Fruit fly (Drosophila melanogaster): Measurements from ENCODE around the gene CG3434.

The CG3434 gene

dm6 chr3L:9460775-9461491, at the start of gene CG3434, which contains the start of gene CG44838:
Gene CG3434, minus strand, starts transcription at chr3L:9460799.
Gene CG44838, plus strand, starts transcription at chr3L:9461050.
- TF ChIP-seq CG14711 (tag; optimal IDR thresholded peaks at IDR 0.05), result peak; percentile 72
- peak; percentile 72 for TF ChIP-seq CG11617 (GFP tag; optimal IDR thresholded peaks at IDR 0.05)
- peak; percentile 87 for TF ChIP-seq toe (GFP tag; optimal IDR thresholded peaks at IDR 0.05)
- TF ChIP-seq Clk (GFP tag; optimal IDR thresholded peaks at IDR 0.05), result no peak
- no peak for TF ChIP-seq kay (GFP tag; ENCODE audit: borderline replicate concordance)
- peak; percentile 53 for TF ChIP-seq CG7045 (GFP tag; optimal IDR thresholded peaks at IDR 0.05)
- peak; percentile 62 for TF ChIP-seq CG5204 (GFP tag; optimal IDR thresholded peaks at IDR 0.05)
- peak; percentile 67 for TF ChIP-seq CG7101 (tag; optimal IDR thresholded peaks at IDR 0.05)
- peak; percentile 78 for TF ChIP-seq bab1 (GFP tag; optimal IDR thresholded peaks at IDR 0.05)
- TF ChIP-seq tj (GFP tag; optimal IDR thresholded peaks at IDR 0.05), result peak; percentile 48
- TF ChIP-seq CG1620 (GFP tag; optimal IDR thresholded peaks at IDR 0.05), result peak; percentile 67
- peak; percentile 71 for TF ChIP-seq Hr96 (GFP tag; optimal IDR thresholded peaks at IDR 0.05)
- peak; percentile 77 for TF ChIP-seq Mnt (GFP tag; optimal IDR thresholded peaks at IDR 0.05)
- no peak for TF ChIP-seq cnc (optimal IDR thresholded peaks at IDR 0.05)
- peak; percentile 34 for TF ChIP-seq Crg-1 (GFP tag; optimal IDR thresholded peaks at IDR 0.05)
- peak; percentile 69 for TF ChIP-seq CG12768 (GFP tag; optimal IDR thresholded peaks at IDR 0.05)
- TF ChIP-seq cic (GFP tag; optimal IDR thresholded peaks at IDR 0.05), result peak; percentile 55
- no peak for TF ChIP-seq ovo (GFP tag; optimal IDR thresholded peaks at IDR 0.05)
- TF ChIP-seq CG33017 (tag; optimal IDR thresholded peaks at IDR 0.05), result peak; percentile 70
- TF ChIP-seq pad (GFP tag; optimal IDR thresholded peaks at IDR 0.05), result peak; percentile 96

DNA sequence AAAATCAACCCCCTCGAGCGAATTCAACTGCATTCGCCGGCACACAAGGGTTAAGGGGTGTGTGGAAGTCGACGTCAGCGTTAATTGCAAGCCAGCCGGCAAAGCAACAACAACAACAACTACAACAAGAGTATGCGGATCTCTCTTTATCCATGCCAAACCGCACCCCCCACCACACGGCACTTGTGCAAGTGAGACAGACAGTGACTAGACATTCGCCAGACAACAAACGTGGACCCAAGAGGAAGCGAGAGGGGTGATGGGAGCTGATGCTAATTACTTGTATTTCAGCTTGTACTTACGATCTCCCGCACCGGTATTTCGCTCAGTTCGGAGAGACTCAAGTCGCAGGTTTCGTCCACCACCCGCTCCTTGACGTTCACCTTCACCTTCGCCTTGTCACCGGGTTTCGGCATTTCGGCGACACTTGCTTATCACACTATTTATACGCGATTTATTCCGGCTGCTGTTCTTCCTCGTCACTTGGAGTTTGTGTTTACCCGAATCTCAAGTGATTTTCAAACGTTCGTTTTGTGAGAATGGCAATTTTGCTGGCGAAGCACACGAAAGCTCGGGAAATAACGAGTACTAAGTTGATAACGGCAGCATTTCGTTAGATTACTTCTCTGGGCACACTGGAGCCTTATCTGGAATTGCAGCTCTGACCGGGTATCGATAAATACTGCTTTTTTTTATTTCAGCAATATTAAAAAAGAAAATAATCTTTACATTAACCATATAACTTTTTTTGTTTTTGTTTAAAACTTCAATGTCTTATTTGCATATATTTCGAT, 48.6 kb upstream of the CG3434 start, which contains the start of gene CG3408:
TSS of gene CG3408 (minus strand) at position 547 of the 794 bp plus-strand sequence.
- TF ChIP-seq Hr96 (GFP tag; optimal IDR thresholded peaks at IDR 0.05) (peak; percentile 33), CG33017 (tag; optimal IDR thresholded peaks at IDR 0.05) (peak; percentile 19), CG1620 (GFP tag; optimal IDR thresholded peaks at IDR 0.05) (no peak), bab1 (GFP tag; optimal IDR thresholded peaks at IDR 0.05) (peak; percentile 40), ovo (GFP tag; optimal IDR thresholded peaks at IDR 0.05) (peak; percentile 32), Crg-1 (GFP tag; optimal IDR thresholded peaks at IDR 0.05) (peak; percentile 22), tj (GFP tag; optimal IDR thresholded peaks at IDR 0.05) (peak; percentile 97), CG12768 (GFP tag; optimal IDR thresholded peaks at IDR 0.05) (peak; percentile 33), CG7045 (GFP tag; optimal IDR thresholded peaks at IDR 0.05) (no peak), pad (GFP tag; optimal IDR thresholded peaks at IDR 0.05) (peak; percentile 84), CG14711 (tag; optimal IDR thresholded peaks at IDR 0.05) (peak; percentile 29), Clk (GFP tag; optimal IDR thresholded peaks at IDR 0.05) (no peak), cic (GFP tag; optimal IDR thresholded peaks at IDR 0.05) (peak; percentile 61), cnc (optimal IDR thresholded peaks at IDR 0.05) (peak; percentile 35 to 58), CG5204 (GFP tag; optimal IDR thresholded peaks at IDR 0.05) (no peak), Mnt (GFP tag; optimal IDR thresholded peaks at IDR 0.05) (peak; percentile 76)

DNA sequence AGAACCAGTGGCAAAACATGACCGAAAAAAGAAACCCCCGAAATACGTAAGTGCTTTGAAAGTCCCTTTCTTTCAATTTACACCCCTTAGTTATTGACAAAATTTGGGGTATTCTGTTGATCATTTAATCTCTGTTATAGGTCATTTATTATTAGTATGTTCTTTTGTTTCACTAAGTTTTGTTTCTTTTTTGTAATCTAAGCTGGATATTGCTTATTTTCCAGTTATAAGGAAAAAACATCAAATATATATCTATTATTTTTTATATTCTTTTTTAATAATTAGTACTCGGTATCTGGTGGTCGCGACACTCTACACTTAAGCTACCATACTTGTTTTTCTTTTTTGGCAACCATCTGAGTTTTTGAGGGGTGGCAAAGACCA, 48.0 kb upstream of the CG3434 start:
- no peak for TF ChIP-seq CG5204 (GFP tag; optimal IDR thresholded peaks at IDR 0.05)
- TF ChIP-seq CG12768 (GFP tag; optimal IDR thresholded peaks at IDR 0.05), result no peak
- TF ChIP-seq Clk (GFP tag; optimal IDR thresholded peaks at IDR 0.05), result no peak
- peak; percentile 24 for TF ChIP-seq CG14711 (tag; optimal IDR thresholded peaks at IDR 0.05)
- TF ChIP-seq Crg-1 (GFP tag; optimal IDR thresholded peaks at IDR 0.05), result no peak
- TF ChIP-seq ovo (GFP tag; optimal IDR thresholded peaks at IDR 0.05), result no peak

- no peak for TF ChIP-seq cic (GFP tag; optimal IDR thresholded peaks at IDR 0.05)
- no peak for TF ChIP-seq Crg-1 (GFP tag; optimal IDR thresholded peaks at IDR 0.05)
- peak; percentile 41 for TF ChIP-seq kay (GFP tag; ENCODE audit: borderline replicate concordance)
These were observed 45.8 kb upstream of the CG3434 start for dm6 chr3L:9506421-9506820.

DNA sequence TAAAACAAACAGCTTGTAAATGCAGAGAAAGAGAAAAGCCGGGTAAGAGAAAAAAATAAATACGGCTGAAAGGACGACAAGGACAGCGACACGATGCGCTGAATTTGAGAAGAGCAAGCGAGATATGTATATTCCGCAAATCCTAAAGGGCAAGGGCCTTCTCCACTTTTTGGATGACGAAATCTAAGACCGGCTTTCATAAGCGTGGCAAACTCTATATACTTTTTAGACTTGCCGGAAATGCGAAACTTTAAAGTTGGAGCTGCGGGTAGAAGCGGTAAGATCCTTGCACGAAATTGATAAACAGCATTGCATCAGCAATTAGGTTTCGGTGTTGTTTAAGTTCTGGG, 45.1 kb upstream of the CG3434 start:
- TF ChIP-seq CG33017 (tag; optimal IDR thresholded peaks at IDR 0.05) (no peak), Hr96 (GFP tag; optimal IDR thresholded peaks at IDR 0.05) (no peak), bab1 (GFP tag; optimal IDR thresholded peaks at IDR 0.05) (no peak), cnc (optimal IDR thresholded peaks at IDR 0.05) (no peak), tj (GFP tag; optimal IDR thresholded peaks at IDR 0.05) (peak; percentile 34), cic (GFP tag; optimal IDR thresholded peaks at IDR 0.05) (no peak)

DNA sequence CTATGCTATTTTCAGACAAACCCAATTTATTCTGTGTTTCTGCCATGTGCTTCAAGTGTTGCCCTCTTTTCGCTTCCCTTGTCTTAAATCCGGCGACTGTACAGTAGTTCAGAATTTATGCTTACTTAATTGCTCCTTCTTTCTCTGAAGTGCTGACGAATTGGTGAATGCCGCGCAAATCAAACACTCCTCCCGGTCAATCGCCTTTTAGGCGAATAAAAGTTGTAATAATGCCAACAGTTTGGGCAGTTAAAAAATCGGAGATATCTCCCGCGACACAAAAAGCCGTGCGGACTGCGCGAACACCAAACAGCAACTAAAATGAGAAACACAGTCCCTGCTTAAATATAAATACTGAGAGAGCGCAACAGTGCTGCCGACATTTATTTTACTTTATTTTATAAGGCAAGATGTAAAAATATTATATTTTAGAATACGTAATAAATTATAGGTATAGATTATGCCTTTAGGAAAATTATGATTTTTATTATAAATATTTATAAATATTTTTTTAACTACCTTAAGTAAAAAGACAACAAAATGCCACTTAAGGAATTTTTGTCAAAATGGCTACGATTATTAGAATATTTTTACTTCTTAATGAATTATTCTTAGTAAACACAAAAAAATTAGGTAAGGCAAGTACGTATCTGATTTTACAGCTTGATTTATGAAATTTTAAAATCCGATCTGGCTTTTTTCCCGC, 44.6 kb upstream of the CG3434 start, which contains the start of gene path:
TSS of gene path (minus strand) at position 322 of the 706 bp plus-strand sequence.
- no peak for TF ChIP-seq ovo (GFP tag; optimal IDR thresholded peaks at IDR 0.05)
- TF ChIP-seq toe (GFP tag; optimal IDR thresholded peaks at IDR 0.05), result no peak
- TF ChIP-seq CG7101 (tag; optimal IDR thresholded peaks at IDR 0.05), result peak; percentile 42
- TF ChIP-seq Crg-1 (GFP tag; optimal IDR thresholded peaks at IDR 0.05), result no peak
- TF ChIP-seq CG14711 (tag; optimal IDR thresholded peaks at IDR 0.05), result peak; percentile 48
- TF ChIP-seq pad (GFP tag; optimal IDR thresholded peaks at IDR 0.05), result no peak
- no peak for TF ChIP-seq cnc (optimal IDR thresholded peaks at IDR 0.05)
- peak; percentile 7 for TF ChIP-seq Hr96 (GFP tag; optimal IDR thresholded peaks at IDR 0.05)
- peak; percentile 70 for TF ChIP-seq tj (GFP tag; optimal IDR thresholded peaks at IDR 0.05)
- peak; percentile 53 for TF ChIP-seq CG1620 (GFP tag; optimal IDR thresholded peaks at IDR 0.05)
- TF ChIP-seq CG33017 (tag; optimal IDR thresholded peaks at IDR 0.05), result peak; percentile 19
- TF ChIP-seq kay (GFP tag; ENCODE audit: borderline replicate concordance), result peak; percentile 39
- no peak for TF ChIP-seq CG5204 (GFP tag; optimal IDR thresholded peaks at IDR 0.05)
- peak; percentile 42 for TF ChIP-seq CG11617 (GFP tag; optimal IDR thresholded peaks at IDR 0.05)
- TF ChIP-seq Mnt (GFP tag; optimal IDR thresholded peaks at IDR 0.05), result peak; percentile 86
- peak; percentile 25 for TF ChIP-seq CG7045 (GFP tag; optimal IDR thresholded peaks at IDR 0.05)
- peak; percentile 28 for TF ChIP-seq bab1 (GFP tag; optimal IDR thresholded peaks at IDR 0.05)
- TF ChIP-seq CG12768 (GFP tag; optimal IDR thresholded peaks at IDR 0.05), result peak; percentile 49
- TF ChIP-seq cic (GFP tag; optimal IDR thresholded peaks at IDR 0.05), result peak; percentile 11
- no peak for TF ChIP-seq Clk (GFP tag; optimal IDR thresholded peaks at IDR 0.05)

All from whole organism, adult.